Fruit fly (Drosophila melanogaster): ENCODE measurements around the gene Cpr72Ec.

dm6 chr3L:16391257-16391656, 24.1 kb upstream of the Cpr72Ec start:
- no peak for TF ChIP-seq CG14441 (GFP tag; IDR thresholded peaks at IDR 0.05)
- TF ChIP-seq YL-1 (GFP tag; optimal IDR thresholded peaks at IDR 0.05) = no peak
- no peak for TF ChIP-seq Awh (GFP tag; IDR thresholded peaks at IDR 0.05)
